Worm (Caenorhabditis elegans) whole organism, young adult: ENCODE results near the gene F34D10.9.

ENCODE experiments used
- ceh-91 ChIP-seq: fragments of 200-800 bp; sonication (Bioruptor generic); IDR thresholded peaks from 2 replicates; pipeline ENCODE4 v1.3.6; 2022; ENCODE audit warnings: missing genetic modification reagents, missing genetic modification characterization, missing compliant biosample characterization
- mel-28 ChIP-seq: sonication (generic microtip); optimal IDR thresholded peaks from 2 replicates; lab custom pipeline; 2016; ENCODE audit warnings: borderline replicate concordance, mild to moderate bottlenecking, missing genetic modification characterization, missing compliant biosample characterization

ce11 chrIII:3681351-3681938, 48.0 kb downstream of the F34D10.9 start:
- TF ChIP-seq ceh-91 (no peak), mel-28 (tag; lab: Kevin White, UChicago) (no peak)
